Fruit fly (Drosophila melanogaster) whole organism, prepupa: ENCODE measurements around the gene RagA-B.

Source experiments
- CG11294 ChIP-seq: fragments of 200-800 bp; sonication (Bioruptor generic); IDR thresholded peaks from 2 replicates; pipeline ENCODE4 v1.3.6; 2022; ENCODE audit warnings: missing biosample characterization, missing genetic modification characterization
- CG11902 ChIP-seq: fragments of 200-800 bp; sonication (Bioruptor generic); optimal IDR thresholded peaks from 3 replicates; lab custom pipeline; 2016; ENCODE audit warnings: missing biosample characterization, missing genetic modification characterization
- CG1621 ChIP-seq: fragments of 200-800 bp; sonication (Bioruptor generic); optimal IDR thresholded peaks from 3 replicates; lab custom pipeline; 2018; ENCODE audit warnings: missing biosample characterization, mild to moderate bottlenecking, missing genetic modification characterization
- CG31627 ChIP-seq: fragments of 200-800 bp; sonication (Bioruptor generic); optimal IDR thresholded peaks from 3 replicates; lab custom pipeline; 2016; ENCODE audit warnings: missing biosample characterization, missing genetic modification characterization
- CG32006 ChIP-seq: fragments of 200-800 bp; sonication (Bioruptor generic); optimal IDR thresholded peaks from 3 replicates; lab custom pipeline; 2017; ENCODE audit warnings: missing biosample characterization, mild to moderate bottlenecking, missing genetic modification characterization
- CG34406 ChIP-seq: fragments of 200-800 bp; sonication (Bioruptor generic); optimal IDR thresholded peaks from 3 replicates; lab custom pipeline; 2016; ENCODE audit warnings: missing biosample characterization, missing genetic modification characterization
- CG3919 ChIP-seq: fragments of 200-800 bp; sonication (Bioruptor generic); optimal IDR thresholded peaks from 3 replicates; lab custom pipeline; 2016; ENCODE audit warnings: missing biosample characterization, missing genetic modification characterization
- CG4318 ChIP-seq: fragments of 200-800 bp; sonication (Bioruptor generic); optimal IDR thresholded peaks from 3 replicates; lab custom pipeline; 2017; ENCODE audit warnings: missing biosample characterization, mild to moderate bottlenecking, missing genetic modification characterization
- CG6163 ChIP-seq: fragments of 200-800 bp; sonication (Bioruptor generic); IDR thresholded peaks from 3 replicates; pipeline ENCODE4 v1.3.6; 2022; ENCODE audit warnings: missing biosample characterization, missing genetic modification characterization
- CG6854 ChIP-seq: fragments of 200-800 bp; sonication (Bioruptor generic); optimal IDR thresholded peaks from 2 replicates; lab custom pipeline; 2017; ENCODE audit warnings: missing biosample characterization, mild to moderate bottlenecking, missing genetic modification characterization
- CG7368 ChIP-seq: fragments of 200-800 bp; sonication (Bioruptor generic); optimal IDR thresholded peaks from 3 replicates; lab custom pipeline; 2016; ENCODE audit warnings: missing biosample characterization, missing genetic modification characterization
- CG8119 ChIP-seq: fragments of 200-800 bp; sonication (Bioruptor generic); IDR thresholded peaks from 3 replicates; pipeline ENCODE4 v1.3.6; 2022; ENCODE audit warnings: missing biosample characterization, missing genetic modification characterization
- CG8632 ChIP-seq: fragments of 200-800 bp; sonication (Bioruptor generic); optimal IDR thresholded peaks from 3 replicates; lab custom pipeline; 2016; ENCODE audit warnings: missing biosample characterization, missing genetic modification characterization
- CG9139 ChIP-seq: fragments of 200-800 bp; sonication (Bioruptor generic); optimal IDR thresholded peaks from 3 replicates; lab custom pipeline; 2017; ENCODE audit warnings: missing biosample characterization, mild to moderate bottlenecking, missing genetic modification characterization
- Eip75B ChIP-seq: fragments of 200-800 bp; sonication (Bioruptor generic); optimal IDR thresholded peaks from 3 replicates; lab custom pipeline; 2016; ENCODE audit warnings: missing biosample characterization, missing genetic modification characterization
- Eip78C ChIP-seq: fragments of 200-800 bp; sonication (Bioruptor generic); peaks from one replicate; lab custom pipeline; 2016; ENCODE audit warnings: missing biosample characterization, missing genetic modification characterization
- Eip93F ChIP-seq: fragments of 200-800 bp; sonication (Bioruptor generic); optimal IDR thresholded peaks from 2 replicates; lab custom pipeline; 2016; ENCODE audit warnings: missing biosample characterization, mild to moderate bottlenecking, missing genetic modification characterization
- Hr38 ChIP-seq: sonication (Bioruptor generic); optimal IDR thresholded peaks from 2 replicates; lab custom pipeline; 2016; ENCODE audit warnings: missing biosample characterization, missing genetic modification characterization
- Hr4 ChIP-seq: fragments of 200-800 bp; sonication (Bioruptor generic); optimal IDR thresholded peaks from 3 replicates; lab custom pipeline; 2016; ENCODE audit warnings: missing biosample characterization, missing genetic modification characterization
- Met ChIP-seq: fragments of 200-800 bp; sonication (Bioruptor generic); optimal IDR thresholded peaks from 3 replicates; lab custom pipeline; 2016; ENCODE audit warnings: missing biosample characterization, missing genetic modification characterization
- OdsH ChIP-seq: fragments of 200-800 bp; sonication (Bioruptor generic); optimal IDR thresholded peaks from 3 replicates; lab custom pipeline; 2016; ENCODE audit warnings: missing biosample characterization, missing genetic modification characterization
- Smox ChIP-seq: fragments of 200-800 bp; sonication (Bioruptor generic); optimal IDR thresholded peaks from 3 replicates; lab custom pipeline; 2016; ENCODE audit warnings: missing biosample characterization, missing genetic modification characterization
- Sox14 ChIP-seq: fragments of 200-800 bp; sonication (Bioruptor generic); optimal IDR thresholded peaks from 3 replicates; lab custom pipeline; 2016; ENCODE audit warnings: missing biosample characterization, missing genetic modification characterization
- Sox15 ChIP-seq: fragments of 200-800 bp; sonication (Bioruptor generic); optimal IDR thresholded peaks from 3 replicates; lab custom pipeline; 2016; ENCODE audit warnings: missing biosample characterization, missing genetic modification characterization
- achi ChIP-seq: fragments of 200-800 bp; sonication (Bioruptor generic); optimal IDR thresholded peaks from 3 replicates; lab custom pipeline; 2016; ENCODE audit warnings: missing biosample characterization, missing genetic modification characterization
- dsx ChIP-seq: fragments of 200-800 bp; optimal IDR thresholded peaks from 3 replicates; lab custom pipeline; 2019; ENCODE audit warnings: missing biosample characterization, mild to moderate bottlenecking, missing genetic modification characterization, moderate library complexity; ENCODE audit not compliant: poor library complexity, severe bottlenecking
- eg ChIP-seq: fragments of 200-800 bp; sonication (Bioruptor generic); IDR thresholded peaks from 3 replicates; pipeline ENCODE4 v1.3.6; 2022; ENCODE audit warnings: missing biosample characterization, missing genetic modification characterization
- fd59A ChIP-seq: fragments of 200-800 bp; sonication (Bioruptor generic); optimal IDR thresholded peaks from 2 replicates; lab custom pipeline; 2017; ENCODE audit warnings: missing biosample characterization, mild to moderate bottlenecking, missing genetic modification characterization, missing genetic modification reagents
- fd85E ChIP-seq: fragments of 200-800 bp; sonication (Bioruptor generic); optimal IDR thresholded peaks from 3 replicates; lab custom pipeline; 2016; ENCODE audit warnings: missing biosample characterization, missing genetic modification characterization
- fkh ChIP-seq: fragments of 200-800 bp; sonication (Bioruptor generic); optimal IDR thresholded peaks from 3 replicates; lab custom pipeline; 2017; ENCODE audit warnings: missing biosample characterization, mild to moderate bottlenecking, missing genetic modification characterization, moderate library complexity
- net ChIP-seq: fragments of 200-800 bp; sonication (Bioruptor generic); optimal IDR thresholded peaks from 3 replicates; lab custom pipeline; 2016; ENCODE audit warnings: missing biosample characterization, missing genetic modification characterization
- pdm3 ChIP-seq: fragments of 200-800 bp; sonication (Bioruptor generic); optimal IDR thresholded peaks from 3 replicates; lab custom pipeline; 2016; ENCODE audit warnings: missing biosample characterization, missing genetic modification characterization
- salr ChIP-seq, 2 experiments: fragments of 200-800 bp; sonication (Bioruptor generic); optimal IDR thresholded peaks; 3 replicates each; lab custom pipeline; 2016 to 2018; ENCODE audit warnings: missing biosample characterization in 2 of 2, missing genetic modification characterization in 2 of 2, mild to moderate bottlenecking in 1 of 2
- spab ChIP-seq: fragments of 200-800 bp; sonication (Bioruptor generic); optimal IDR thresholded peaks from 2 replicates; lab custom pipeline; 2017; ENCODE audit warnings: missing biosample characterization, mild to moderate bottlenecking, missing genetic modification characterization, missing genetic modification reagents
- ss ChIP-seq, 2 experiments: fragments of 200-800 bp; sonication (Bioruptor generic); optimal IDR thresholded peaks; 2 replicates in 1 of 2; 3 replicates in 1 of 2; lab custom pipeline; 2017 to 2018; ENCODE audit warnings: mild to moderate bottlenecking in 2 of 2, missing biosample characterization in 2 of 2, missing genetic modification characterization in 2 of 2, moderate library complexity in 1 of 2
- svp ChIP-seq: fragments of 200-800 bp; sonication (Bioruptor generic); peaks from one replicate; lab custom pipeline; 2016; ENCODE audit warnings: missing biosample characterization, missing genetic modification characterization
- topi ChIP-seq: fragments of 200-800 bp; sonication (Bioruptor generic); optimal IDR thresholded peaks from 3 replicates; lab custom pipeline; 2016; ENCODE audit warnings: missing biosample characterization, missing genetic modification characterization

Gene RagA-B

DNA sequence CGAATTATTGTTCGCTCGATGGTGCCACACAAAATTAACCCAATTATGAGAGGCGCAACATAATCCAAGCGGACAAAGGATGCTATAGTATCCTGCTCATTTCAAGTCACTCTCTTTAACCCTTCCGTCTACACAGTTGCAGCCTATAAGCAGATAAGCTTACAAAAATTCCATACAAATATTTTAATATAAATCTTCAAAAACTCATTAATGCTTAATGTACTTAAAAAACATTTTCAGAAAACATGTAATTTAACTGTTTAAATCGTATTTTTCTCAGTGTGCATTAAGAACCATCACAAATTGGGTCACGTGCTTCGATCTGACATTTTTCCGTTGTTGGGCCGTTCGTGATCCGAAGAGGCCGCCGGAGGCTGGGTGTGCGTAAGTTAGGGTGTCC lies 15.3 kb downstream of the RagA-B start (continued):
- TF ChIP-seq fd59A (GFP tag; lab: Kevin White, UChicago) (peak; percentile 14), Hr38 (GFP tag; lab: Kevin White, UChicago) (no peak), CG11294 (GFP tag; lab: Robert Waterston, UW) (no peak), net (GFP tag; lab: Kevin White, UChicago) (peak; percentile 13), ss (GFP tag; optimal IDR thresholded peaks at IDR 0.05; lab: Kevin White, UChicago) (no peak), fkh (no peak), Smox (peak; percentile 83), Sox15 (GFP tag; lab: Kevin White, UChicago) (peak; percentile 5), CG9139 (no peak), Met (GFP tag; lab: Kevin White, UChicago) (peak; percentile 87), Eip78C (peak; percentile 91), svp (GFP tag; lab: Kevin White, UChicago) (peak; percentile 91), Sox14 (GFP tag; lab: Kevin White, UChicago) (peak; percentile 63), CG7368 (peak; percentile 10), CG8119 (GFP tag; lab: Robert Waterston, UW) (no peak), CG31627 (GFP tag; lab: Kevin White, UChicago) (peak; percentile 72), spab (GFP tag; lab: Kevin White, UChicago) (peak; percentile 11), CG34406 (GFP tag; lab: Kevin White, UChicago) (peak; percentile 66), eg (GFP tag; lab: Robert Waterston, UW) (no peak), CG8632 (GFP tag; lab: Kevin White, UChicago) (peak; percentile 63), CG1621 (tag; lab: Kevin White, UChicago) (no peak), OdsH (GFP tag; lab: Kevin White, UChicago) (peak; percentile 61), topi (GFP tag; lab: Kevin White, UChicago) (peak; percentile 78), CG6163 (GFP tag; lab: Robert Waterston, UW) (no peak; the same call in 2 of the 3 replicates), CG6854 (GFP tag; lab: Kevin White, UChicago) (no peak)

DNA sequence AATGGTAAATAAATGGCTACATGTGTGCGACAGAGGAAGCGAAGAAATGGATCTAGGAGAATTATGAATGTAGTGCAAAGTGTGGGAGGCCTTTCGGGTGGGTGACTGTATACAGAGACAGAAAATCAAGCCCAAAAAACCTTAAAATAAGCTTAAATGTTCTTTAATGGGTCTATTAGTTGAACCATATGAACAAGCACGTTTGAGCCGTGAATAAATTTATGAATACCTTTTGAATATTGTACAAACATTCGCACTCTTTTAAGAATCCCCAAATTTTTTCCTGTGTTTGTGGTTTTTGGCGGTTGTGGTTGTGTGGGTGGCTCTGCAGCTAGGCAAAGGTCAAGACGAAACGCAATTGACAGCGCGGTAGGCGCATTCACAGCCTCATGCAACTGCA lies 17.5 kb downstream of the RagA-B start:
- no peak for TF ChIP-seq CG8119 (GFP tag; lab: Robert Waterston, UW)
- peak; percentile 59 for TF ChIP-seq eg (GFP tag; lab: Robert Waterston, UW)
- peak; percentile 45 for TF ChIP-seq svp (GFP tag; lab: Kevin White, UChicago)
- TF ChIP-seq CG6854 (GFP tag; lab: Kevin White, UChicago) = no peak
- TF ChIP-seq fkh = no peak
- TF ChIP-seq CG1621 (tag; lab: Kevin White, UChicago) = no peak
- TF ChIP-seq ss (GFP tag; optimal IDR thresholded peaks at IDR 0.05; lab: Kevin White, UChicago) = no peak
- TF ChIP-seq Sox15 (GFP tag; lab: Kevin White, UChicago) = no peak
- peak; percentile 67 for TF ChIP-seq CG32006
- no peak for TF ChIP-seq Hr38 (GFP tag; lab: Kevin White, UChicago)
- no peak for TF ChIP-seq CG9139
- TF ChIP-seq pdm3 = no peak
- peak in 1 of 2 experiments; percentile 10 for TF ChIP-seq salr (GFP tag; optimal IDR thresholded peaks at IDR 0.05; lab: Kevin White, UChicago)
- TF ChIP-seq CG11902 (GFP tag; lab: Kevin White, UChicago) = no peak
- peak; percentile 2 for TF ChIP-seq Hr4 (GFP tag; lab: Kevin White, UChicago)

DNA sequence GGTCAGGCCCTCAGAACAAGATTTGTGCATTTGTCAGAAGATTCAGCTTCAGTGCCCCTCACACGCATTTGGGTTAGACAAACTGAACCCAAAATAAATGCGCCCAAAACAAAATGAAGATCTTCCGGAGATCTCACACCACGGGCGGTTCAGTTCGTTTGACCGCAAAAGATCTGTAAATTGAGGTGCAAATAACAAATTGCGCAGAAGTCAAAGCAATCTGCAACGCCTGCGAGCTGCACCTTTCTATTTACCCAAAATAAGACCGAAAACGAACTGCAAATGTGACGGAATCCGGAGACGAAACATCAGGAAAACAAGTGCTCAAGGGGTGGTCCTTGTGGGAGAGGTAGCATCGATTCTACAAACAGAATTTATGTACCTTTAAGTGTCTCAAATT lies 18.6 kb downstream of the RagA-B start:
- TF ChIP-seq CG6854 (GFP tag; lab: Kevin White, UChicago) = no peak
- TF ChIP-seq CG11294 (GFP tag; lab: Robert Waterston, UW) = no peak
- no peak for TF ChIP-seq CG34406 (GFP tag; lab: Kevin White, UChicago)
- TF ChIP-seq CG7368 = no peak
- TF ChIP-seq fd85E (GFP tag; lab: Kevin White, UChicago) = no peak
- TF ChIP-seq ss (GFP tag; optimal IDR thresholded peaks at IDR 0.05; lab: Kevin White, UChicago) = no peak
- TF ChIP-seq net (GFP tag; lab: Kevin White, UChicago) = no peak
- no peak for TF ChIP-seq CG4318 (GFP tag; lab: Kevin White, UChicago)
- TF ChIP-seq CG3919 = no peak
- TF ChIP-seq OdsH (GFP tag; lab: Kevin White, UChicago) = no peak
- TF ChIP-seq Smox = no peak
- TF ChIP-seq pdm3 = no peak
- no peak for TF ChIP-seq achi (GFP tag; lab: Kevin White, UChicago)
- TF ChIP-seq Eip75B (GFP tag; lab: Kevin White, UChicago) = no peak
- no peak for TF ChIP-seq Eip93F (GFP tag; lab: Kevin White, UChicago)
- TF ChIP-seq dsx (GFP tag; lab: Kevin White, UChicago) = no peak
- TF ChIP-seq, all 60 proteins: peak for 0
